Fruit fly (Drosophila melanogaster) S2 (cell line): ENCODE measurements around the gene Ntf-2.

ENCODE experiments used
- CG8478 ChIP-seq: fragments of >200 bp; optimal IDR thresholded peaks from 2 replicates; lab custom pipeline; 2018
- CTCF ChIP-seq, 2 experiments: fragments of >200 bp; optimal IDR thresholded peaks; 2 replicates each; lab custom pipeline; 2018

- TF ChIP-seq CG8478 (lab: Kevin White, UChicago) (no peak), CTCF (optimal IDR thresholded peaks at IDR 0.05; lab: Kevin White, UChicago) (no peak)
Observed at dm6 chrX:21083246-21083645, 48.0 kb downstream of the Ntf-2 start.
